Fruit fly (Drosophila melanogaster) whole organism, embryonic: ENCODE data around the gene fru.
A peak's percentile ranks its signal among the peaks of the same experiment; 100 is the strongest.

Source experiments
- ATbp ChIP-seq: fragments of 200-800 bp; sonication (Bioruptor generic); optimal IDR thresholded peaks from 2 replicates; lab custom pipeline; 2017; ENCODE audit warnings: missing biosample characterization, mild to moderate bottlenecking, missing genetic modification characterization, missing genetic modification reagents
- Bteb2 ChIP-seq: fragments of 200-800 bp; sonication (Bioruptor generic); optimal IDR thresholded peaks from 2 replicates; lab custom pipeline; 2016; ENCODE audit warnings: missing biosample characterization, missing genetic modification characterization
- CG1602 ChIP-seq: fragments of 200-800 bp; sonication (Bioruptor generic); optimal IDR thresholded peaks from 3 replicates; lab custom pipeline; 2016; ENCODE audit warnings: missing biosample characterization, missing genetic modification characterization
- CG16779 ChIP-seq: fragments of 200-800 bp; sonication (Bioruptor generic); IDR thresholded peaks from 2 replicates; pipeline ENCODE4 v1.3.6; 2022; ENCODE audit warnings: missing biosample characterization, missing genetic modification characterization
- CG16815 ChIP-seq: fragments of 200-800 bp; sonication (Bioruptor generic); optimal IDR thresholded peaks from 3 replicates; lab custom pipeline; 2017; ENCODE audit warnings: missing biosample characterization, mild to moderate bottlenecking, missing genetic modification characterization
- CG17186 ChIP-seq: fragments of 200-800 bp; sonication (Bioruptor generic); optimal IDR thresholded peaks from 3 replicates; lab custom pipeline; 2017; ENCODE audit warnings: missing biosample characterization, missing genetic modification reagents, missing genetic modification characterization
- CG17829 ChIP-seq: fragments of 200-800 bp; optimal IDR thresholded peaks from 2 replicates; lab custom pipeline; 2019; ENCODE audit warnings: missing biosample characterization, mild to moderate bottlenecking, missing genetic modification characterization, moderate library complexity
- CG2712 ChIP-seq: fragments of 200-800 bp; optimal IDR thresholded peaks from 3 replicates; lab custom pipeline; 2019; ENCODE audit warnings: missing biosample characterization, mild to moderate bottlenecking, missing genetic modification characterization, moderate library complexity
- CG2889 ChIP-seq: fragments of 200-800 bp; sonication (Bioruptor generic); IDR thresholded peaks from 3 replicates; pipeline ENCODE4 v1.3.6; 2022; ENCODE audit warnings: missing biosample characterization, missing genetic modification characterization
- CG30403 ChIP-seq: fragments of 200-800 bp; sonication (Bioruptor generic); optimal IDR thresholded peaks from 3 replicates; lab custom pipeline; 2016; ENCODE audit warnings: missing biosample characterization, missing genetic modification characterization
- CG3163 ChIP-seq: fragments of 200-800 bp; sonication (Bioruptor generic); optimal IDR thresholded peaks from 3 replicates; lab custom pipeline; 2016; ENCODE audit warnings: missing biosample characterization, missing genetic modification characterization
- CG32767 ChIP-seq: fragments of 200-800 bp; sonication (Bioruptor generic); IDR thresholded peaks from 2 replicates; pipeline ENCODE4 v1.3.6; 2022; ENCODE audit warnings: missing biosample characterization, missing genetic modification characterization
- CG32772 ChIP-seq: fragments of 200-800 bp; sonication (Bioruptor generic); IDR thresholded peaks from 2 replicates; pipeline ENCODE4 v1.3.6; 2022; ENCODE audit warnings: missing biosample characterization, missing genetic modification characterization
- CG34376 ChIP-seq: fragments of 200-800 bp; sonication (Bioruptor generic); optimal IDR thresholded peaks from 2 replicates; lab custom pipeline; 2018; ENCODE audit warnings: missing biosample characterization, mild to moderate bottlenecking, missing genetic modification characterization
- CG4282 ChIP-seq: fragments of 200-800 bp; sonication (Bioruptor generic); optimal IDR thresholded peaks from 2 replicates; lab custom pipeline; 2016; ENCODE audit warnings: missing biosample characterization, missing genetic modification characterization
- CG43689 ChIP-seq: fragments of 200-800 bp; sonication (Bioruptor generic); IDR thresholded peaks from 2 replicates; pipeline ENCODE4 v1.3.6; 2022; ENCODE audit warnings: missing biosample characterization, missing genetic modification characterization
- CG7928 ChIP-seq: fragments of 200-800 bp; sonication (Bioruptor generic); optimal IDR thresholded peaks from 2 replicates; lab custom pipeline; 2017; ENCODE audit warnings: missing biosample characterization, mild to moderate bottlenecking, missing genetic modification characterization
- CG9727 ChIP-seq: fragments of 200-800 bp; sonication (Bioruptor generic); optimal IDR thresholded peaks from 3 replicates; lab custom pipeline; 2017; ENCODE audit warnings: missing biosample characterization, mild to moderate bottlenecking, missing genetic modification characterization
- CG9817 ChIP-seq: fragments of 200-800 bp; sonication (Bioruptor generic); optimal IDR thresholded peaks from 2 replicates; lab custom pipeline; 2018; ENCODE audit warnings: missing biosample characterization, mild to moderate bottlenecking, missing genetic modification characterization, moderate library complexity
- Chrac-16 ChIP-seq: fragments of 200-800 bp; sonication (Bioruptor generic); optimal IDR thresholded peaks from 3 replicates; lab custom pipeline; 2016; ENCODE audit warnings: missing biosample characterization, missing genetic modification characterization
- CoRest ChIP-seq: fragments of 200-800 bp; sonication (Bioruptor generic); optimal IDR thresholded peaks from 3 replicates; lab custom pipeline; 2018; ENCODE audit warnings: missing biosample characterization, mild to moderate bottlenecking, missing genetic modification characterization, moderate library complexity
- CrebB ChIP-seq: fragments of 200-800 bp; sonication (Bioruptor generic); optimal IDR thresholded peaks from 3 replicates; lab custom pipeline; 2018; ENCODE audit warnings: missing biosample characterization, mild to moderate bottlenecking, missing genetic modification characterization
- Ets65A ChIP-seq: fragments of 200-800 bp; sonication (Bioruptor generic); peaks from one replicate; lab custom pipeline; 2016; ENCODE audit warnings: missing biosample characterization, missing genetic modification characterization
- Fer2 ChIP-seq: fragments of 200-800 bp; sonication (Bioruptor generic); optimal IDR thresholded peaks from 2 replicates; lab custom pipeline; 2018; ENCODE audit warnings: missing biosample characterization, mild to moderate bottlenecking, missing genetic modification characterization, moderate library complexity
- Gsc ChIP-seq: fragments of 200-800 bp; sonication (Bioruptor generic); IDR thresholded peaks from 2 replicates; pipeline ENCODE4 v1.3.6; 2022; ENCODE audit warnings: missing biosample characterization, missing genetic modification characterization
- H15 ChIP-seq: fragments of 200-800 bp; sonication (Bioruptor generic); IDR thresholded peaks from 3 replicates; pipeline ENCODE4 v1.3.6; 2022; ENCODE audit warnings: missing biosample characterization, missing genetic modification characterization
- HmgD ChIP-seq: fragments of 200-800 bp; sonication (Bioruptor generic); optimal IDR thresholded peaks from 3 replicates; lab custom pipeline; 2016; ENCODE audit warnings: missing biosample characterization, missing genetic modification characterization
- Hmx ChIP-seq: fragments of 200-800 bp; sonication (Bioruptor generic); optimal IDR thresholded peaks from 2 replicates; lab custom pipeline; 2016; ENCODE audit warnings: missing biosample characterization, missing genetic modification characterization
- Hr39 ChIP-seq: fragments of >200 bp; optimal IDR thresholded peaks from 2 replicates; lab custom pipeline; 2017
- NFAT ChIP-seq: fragments of 200-800 bp; sonication (Bioruptor generic); IDR thresholded peaks from 2 replicates; pipeline ENCODE4 v1.3.6; 2022; ENCODE audit warnings: missing biosample characterization, missing genetic modification characterization
- Sox102F ChIP-seq: fragments of 200-800 bp; sonication (Bioruptor generic); optimal IDR thresholded peaks from 2 replicates; lab custom pipeline; 2018; ENCODE audit warnings: missing biosample characterization, mild to moderate bottlenecking, missing genetic modification characterization, moderate library complexity
- Xrp1 ChIP-seq: fragments of 200-800 bp; sonication (Bioruptor generic); IDR thresholded peaks from 2 replicates; pipeline ENCODE4 v1.3.6; 2022; ENCODE audit warnings: missing biosample characterization, missing genetic modification characterization
- ap ChIP-seq: fragments of 200-800 bp; sonication (Bioruptor generic); IDR thresholded peaks from 2 replicates; pipeline ENCODE4 v1.3.6; 2022; ENCODE audit warnings: missing biosample characterization, missing genetic modification characterization
- ara ChIP-seq: fragments of 200-800 bp; sonication (Bioruptor generic); IDR thresholded peaks from 2 replicates; pipeline ENCODE4 v1.3.6; 2022; ENCODE audit warnings: missing biosample characterization, missing genetic modification characterization
- br ChIP-seq: fragments of >200 bp; optimal IDR thresholded peaks from 2 replicates; lab custom pipeline; 2017
- en ChIP-seq: fragments of 200-800 bp; sonication (Bioruptor generic); optimal IDR thresholded peaks from 2 replicates; lab custom pipeline; 2016; ENCODE audit warnings: missing biosample characterization, missing genetic modification characterization
- eve ChIP-seq, 2 experiments: fragments of >200 bp; optimal IDR thresholded peaks; 2 replicates each; lab custom pipeline; 2017; ENCODE audit warnings: missing biosample characterization in 2 of 2, missing genetic modification characterization in 2 of 2
- ftz-f1 ChIP-seq: fragments of 200-800 bp; sonication (Bioruptor generic); optimal IDR thresholded peaks from 2 replicates; lab custom pipeline; 2016; ENCODE audit warnings: missing biosample characterization, missing genetic modification characterization
- h ChIP-seq: fragments of >200 bp; optimal IDR thresholded peaks from 2 replicates; lab custom pipeline; 2017
- hbn ChIP-seq: fragments of 200-800 bp; sonication (Bioruptor generic); IDR thresholded peaks from 2 replicates; pipeline ENCODE4 v1.3.6; 2022; ENCODE audit warnings: missing biosample characterization, missing genetic modification characterization; ENCODE audit not compliant: partially characterized antibody
- ind ChIP-seq: fragments of 200-800 bp; sonication (Bioruptor generic); optimal IDR thresholded peaks from 3 replicates; lab custom pipeline; 2016; ENCODE audit warnings: missing biosample characterization, missing genetic modification characterization
- nau ChIP-seq: fragments of 200-800 bp; sonication (Bioruptor generic); optimal IDR thresholded peaks from 3 replicates; lab custom pipeline; 2017; ENCODE audit warnings: missing biosample characterization, mild to moderate bottlenecking, missing genetic modification characterization, missing genetic modification reagents
- prd ChIP-seq, 3 experiments: fragments of >200 bp in 2 of 3; fragments of 200-800 bp in 1 of 3; sonication (Bioruptor generic) in 1 of 3; optimal IDR thresholded peaks in 2 of 3; IDR thresholded peaks in 1 of 3; 2 replicates in 2 of 3; 3 replicates in 1 of 3; pipeline versions ENCODE4 v1.3.6 to Lab custom; 2017 to 2022; ENCODE audit warnings: missing biosample characterization in 1 of 3, missing genetic modification characterization in 1 of 3
- salm ChIP-seq: fragments of 200-800 bp; sonication (Bioruptor generic); optimal IDR thresholded peaks from 2 replicates; lab custom pipeline; 2018; ENCODE audit warnings: missing biosample characterization, mild to moderate bottlenecking, missing genetic modification characterization
- seq ChIP-seq: fragments of 200-800 bp; sonication (Bioruptor generic); IDR thresholded peaks from 2 replicates; pipeline ENCODE4 v1.3.6; 2022; ENCODE audit warnings: missing biosample characterization, missing genetic modification characterization
- sna ChIP-seq: fragments of 200-800 bp; sonication (Bioruptor generic); IDR thresholded peaks from 2 replicates; pipeline ENCODE4 v1.3.6; 2022; ENCODE audit warnings: missing biosample characterization, missing genetic modification characterization; ENCODE audit not compliant: partially characterized antibody
- tio ChIP-seq: fragments of 200-800 bp; sonication (Bioruptor generic); optimal IDR thresholded peaks from 2 replicates; lab custom pipeline; 2017; ENCODE audit warnings: missing biosample characterization, missing genetic modification characterization, inconsistent platforms
- tna ChIP-seq: fragments of 200-800 bp; sonication (Bioruptor generic); IDR thresholded peaks from 2 replicates; pipeline ENCODE4 v1.3.6; 2022; ENCODE audit warnings: missing biosample characterization, missing genetic modification characterization; ENCODE audit not compliant: partially characterized antibody
- ttk ChIP-seq: fragments of 200-800 bp; sonication (Bioruptor generic); IDR thresholded peaks from 2 replicates; pipeline ENCODE4 v2.1.2; 2022; ENCODE audit warnings: missing biosample characterization, missing genetic modification characterization
- zfh1 ChIP-seq: fragments of 200-800 bp; sonication (Bioruptor generic); IDR thresholded peaks from 3 replicates; pipeline ENCODE4 v1.3.6; 2022; ENCODE audit warnings: missing biosample characterization, missing genetic modification characterization

Gene fru

dm6 chr3R:18438827-18439717 lies 106.3 kb downstream of the fru start (continued):
- TF ChIP-seq ATbp (GFP tag; lab: Kevin White, UChicago) (peak; percentile 79), ap (no peak; the same call in 1 of the 2 replicates), CG2889 (GFP tag; lab: Robert Waterston, UW) (0 out of 3 replicates have a peak, but pooled peaks have one; percentile 24), NFAT (GFP tag; lab: Robert Waterston, UW) (peak; percentile 38; the same call in 1 of the 2 replicates), en (peak; percentile 31), salm (tag; lab: Kevin White, UChicago) (peak; percentile 22), seq (GFP tag; lab: Robert Waterston, UW) (peak; percentile 56), Chrac-16 (GFP tag; lab: Kevin White, UChicago) (peak; percentile 25), Hmx (no peak), CG32772 (GFP tag; lab: Robert Waterston, UW) (0 out of 2 replicates have a peak, but pooled peaks have one; percentile 26), CG16779 (GFP tag; lab: Robert Waterston, UW) (no peak), CG9817 (peak; percentile 45), ara (GFP tag; lab: Robert Waterston, UW) (peak; percentile 63), HmgD (GFP tag; lab: Kevin White, UChicago) (no peak), tio (GFP tag; lab: Kevin White, UChicago) (peak; percentile 21), ftz-f1 (peak; percentile 94), prd (optimal IDR thresholded peaks at IDR 0.05; lab: Kevin White, UChicago) (no peak), prd (GFP tag; IDR thresholded peaks at IDR 0.05; lab: Robert Waterston, UW) (peak; percentile 27; the same call in 2 of the 3 replicates), br (lab: Kevin White, UChicago) (no peak), sna (GFP tag; lab: Robert Waterston, UW) (no peak), CG1602 (GFP tag; lab: Kevin White, UChicago) (no peak), ind (GFP tag; lab: Kevin White, UChicago) (peak; percentile 46), H15 (no peak), CG32767 (no peak; the same call in none of the 2 replicates), tna (no peak), CG2712 (tag; lab: Kevin White, UChicago) (peak; percentile 6), h (lab: Kevin White, UChicago) (no peak), Bteb2 (GFP tag; lab: Kevin White, UChicago) (peak; percentile 35), CG3163 (GFP tag; lab: Kevin White, UChicago) (peak; percentile 47), CG16815 (GFP tag; lab: Kevin White, UChicago) (no peak), CG34376 (GFP tag; lab: Kevin White, UChicago) (peak; percentile 77), CG9727 (GFP tag; lab: Kevin White, UChicago) (no peak), CG7928 (GFP tag; lab: Kevin White, UChicago) (peak; percentile 6), zfh1 (GFP tag; lab: Robert Waterston, UW) (no peak), CG17186 (GFP tag; lab: Kevin White, UChicago) (no peak), ttk (no peak), Ets65A (GFP tag; lab: Kevin White, UChicago) (no peak), eve (GFP tag; optimal IDR thresholded peaks at IDR 0.05; lab: Kevin White, UChicago) (peak in 1 of 2 experiments; percentile 54), CrebB (tag; lab: Kevin White, UChicago) (peak; percentile 77), nau (GFP tag; lab: Kevin White, UChicago) (peak; percentile 78), CG17829 (tag; lab: Kevin White, UChicago) (peak; percentile 9), CoRest (tag; lab: Kevin White, UChicago) (peak; percentile 78), CG43689 (GFP tag; lab: Robert Waterston, UW) (0 out of 2 replicates have a peak, but pooled peaks have one; percentile 24), Sox102F (GFP tag; lab: Kevin White, UChicago) (peak; percentile 33), CG30403 (GFP tag; lab: Kevin White, UChicago) (peak; percentile 55), hbn (GFP tag; lab: Robert Waterston, UW) (no peak), Hr39 (lab: Kevin White, UChicago) (no peak), Xrp1 (GFP tag; lab: Robert Waterston, UW) (peak; percentile 70), Fer2 (tag; lab: Kevin White, UChicago) (peak; percentile 54), CG4282 (GFP tag; lab: Kevin White, UChicago) (peak; percentile 18), Gsc (no peak)
